Fruit fly (Drosophila melanogaster): ENCODE measurements around the gene CG4239.
A peak's percentile ranks its signal among the peaks of the same experiment; 100 is the strongest.

Gene CG4239

DNA sequence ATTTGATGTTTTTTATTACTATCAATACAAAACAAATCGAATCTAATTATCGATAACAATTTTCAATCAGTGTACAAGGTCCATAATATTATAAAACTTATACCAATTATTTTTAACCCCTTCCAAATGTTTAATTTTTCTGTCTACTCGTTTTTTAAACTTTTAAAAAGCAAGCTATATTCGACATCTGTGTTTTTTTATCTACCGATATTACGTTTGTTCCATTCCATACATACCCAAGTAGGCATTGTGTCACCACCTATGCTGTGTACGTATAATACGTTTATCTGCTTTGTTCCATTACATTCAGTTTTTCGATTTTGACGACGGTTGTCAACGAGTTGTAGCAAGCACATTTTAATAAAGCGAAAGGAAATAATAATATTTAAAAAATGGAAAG lies 23.8 kb upstream of the CG4239 start, which contains the start of gene nonA (continued):
- TF ChIP-seq MBD-R2 (GFP tag; IDR thresholded peaks at IDR 0.05) (peak; percentile 30), amos (GFP tag; IDR thresholded peaks at IDR 0.05; ENCODE audit: partially characterized antibody) (peak; percentile 15; the same call in 1 of the 2 replicates)

DNA sequence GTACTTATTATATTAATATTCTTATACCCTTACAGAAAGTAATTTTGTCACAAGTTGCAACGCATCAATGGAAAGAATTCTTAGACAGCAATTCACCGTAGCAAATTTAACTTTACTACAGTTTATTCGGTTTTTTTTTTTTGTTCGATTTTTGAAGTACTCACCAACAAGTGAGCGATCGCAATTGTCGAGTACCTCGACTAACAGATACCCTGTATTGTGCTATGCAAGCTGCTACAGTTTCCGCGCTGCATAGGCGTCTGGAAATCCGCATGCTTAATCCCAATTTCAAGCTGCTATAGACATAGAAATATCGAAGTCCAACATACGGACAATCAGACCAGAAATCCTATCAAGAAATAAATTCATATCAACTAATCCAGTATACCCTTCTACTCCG lies 16.5 kb upstream of the CG4239 start:
- TF ChIP-seq Scr (GFP tag; IDR thresholded peaks at IDR 0.05; ENCODE audit: partially characterized antibody) (peak; percentile 23), HHEX (GFP tag; optimal IDR thresholded peaks at IDR 0.05) (no peak), tna (GFP tag; IDR thresholded peaks at IDR 0.05; ENCODE audit: partially characterized antibody) (peak; percentile 41; the same call in 1 of the 2 replicates), CG5245 (GFP tag; optimal IDR thresholded peaks at IDR 0.05) (no peak), amos (GFP tag; IDR thresholded peaks at IDR 0.05; ENCODE audit: partially characterized antibody) (no peak), Mes4 (GFP tag; optimal IDR thresholded peaks at IDR 0.05) (no peak), Dip2 (GFP tag; IDR thresholded peaks at IDR 0.05) (no peak), CG14860 (GFP tag; IDR thresholded peaks at IDR 0.05; ENCODE audit: partially characterized antibody) (peak; percentile 50; the same call in 2 of the 3 replicates), ATbp (GFP tag; optimal IDR thresholded peaks at IDR 0.05) (no peak), Hr51 (GFP tag; optimal IDR thresholded peaks at IDR 0.05) (no peak), lab (GFP tag; optimal IDR thresholded peaks at IDR 0.05) (no peak), CG32532 (GFP tag; IDR thresholded peaks at IDR 0.05) (no peak), nerfin-2 (GFP tag; IDR thresholded peaks at IDR 0.05; ENCODE audit: partially characterized antibody) (peak; percentile 43), MTF-1 (GFP tag; optimal IDR thresholded peaks at IDR 0.05; ENCODE audit: borderline replicate concordance) (no peak), CG7963 (GFP tag; IDR thresholded peaks at IDR 0.05; ENCODE audit: partially characterized antibody) (peak; percentile 52; the same call in 2 of the 3 replicates), HLH4C (GFP tag; IDR thresholded peaks at IDR 0.05; ENCODE audit: partially characterized antibody) (peak; percentile 55; the same call in 2 of the 3 replicates), CG11085 (GFP tag; IDR thresholded peaks at IDR 0.05) (no peak), CG3847 (GFP tag; IDR thresholded peaks at IDR 0.05) (no peak), fd102C (GFP tag; optimal IDR thresholded peaks at IDR 0.05) (no peak), sna (GFP tag; IDR thresholded peaks at IDR 0.05; ENCODE audit: partially characterized antibody) (no peak), inv (GFP tag; IDR thresholded peaks at IDR 0.05; ENCODE audit: partially characterized antibody) (peak; percentile 36; the same call in 1 of the 2 replicates), CG34376 (GFP tag; optimal IDR thresholded peaks at IDR 0.05) (no peak), CG16813 (GFP tag; IDR thresholded peaks at IDR 0.05; ENCODE audit: partially characterized antibody) (peak; percentile 26; the same call in 1 of the 3 replicates), pan (optimal IDR thresholded peaks at IDR 0.05) (no peak), pan (GFP tag; optimal IDR thresholded peaks at IDR 0.05 in 1 of 2, IDR thresholded peaks at IDR 0.05 in 1 of 2) (no peak), CG8924 (tag; optimal IDR thresholded peaks at IDR 0.05) (no peak)

DNA sequence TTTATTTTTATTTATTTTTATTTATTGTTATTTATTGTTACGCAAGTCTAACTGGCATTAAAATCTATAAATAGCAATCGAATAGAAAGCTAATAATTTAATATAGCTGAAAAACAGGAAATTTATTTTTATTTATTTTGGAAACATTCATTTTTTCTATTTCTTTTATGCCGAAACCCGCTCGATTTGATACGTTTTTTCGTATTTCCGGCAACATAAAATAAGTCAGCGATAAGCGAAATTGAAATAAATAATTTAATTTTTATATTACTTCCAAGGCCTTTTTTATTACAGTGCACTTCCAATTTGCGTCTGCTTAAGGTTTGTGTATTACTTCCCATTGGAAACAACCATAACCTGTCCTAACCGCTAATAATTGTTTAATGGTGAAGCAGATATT lies 13.2 kb upstream of the CG4239 start:
- TF ChIP-seq CG10979 (tag; optimal IDR thresholded peaks at IDR 0.05) (peak; percentile 10), lilli (GFP tag; optimal IDR thresholded peaks at IDR 0.05) (peak; percentile 13), CG13123 (GFP tag; optimal IDR thresholded peaks at IDR 0.05) (no peak), Sox100B (GFP tag; optimal IDR thresholded peaks at IDR 0.05) (peak; percentile 46), CG30403 (GFP tag; optimal IDR thresholded peaks at IDR 0.05) (peak; percentile 28), MESR4 (GFP tag; optimal IDR thresholded peaks at IDR 0.05) (no peak), Chrac-16 (GFP tag; optimal IDR thresholded peaks at IDR 0.05) (peak; percentile 14), CG7928 (GFP tag; optimal IDR thresholded peaks at IDR 0.05) (no peak), zf30C (GFP tag; optimal IDR thresholded peaks at IDR 0.05) (peak; percentile 17), CG12659 (GFP tag; optimal IDR thresholded peaks at IDR 0.05) (peak; percentile 18), CG2116 (GFP tag; optimal IDR thresholded peaks at IDR 0.05) (peak; percentile 3), CG4707 (GFP tag; optimal IDR thresholded peaks at IDR 0.05) (no peak), D19A (tag; optimal IDR thresholded peaks at IDR 0.05) (peak; percentile 2), Drgx (GFP tag; IDR thresholded peaks at IDR 0.05) (peak; percentile 52; the same call in 1 of the 2 replicates), PHDP (tag; optimal IDR thresholded peaks at IDR 0.05) (peak; percentile 20), grau (tag; optimal IDR thresholded peaks at IDR 0.05) (no peak), CG3847 (GFP tag; IDR thresholded peaks at IDR 0.05) (no peak), Mes4 (GFP tag; optimal IDR thresholded peaks at IDR 0.05) (no peak), CG12155 (GFP tag; optimal IDR thresholded peaks at IDR 0.05) (peak; percentile 2), Hsf (GFP tag; optimal IDR thresholded peaks at IDR 0.05) (peak; percentile 14), CG3281 (GFP tag; optimal IDR thresholded peaks at IDR 0.05) (peak; percentile 42), CG33213 (GFP tag; optimal IDR thresholded peaks at IDR 0.05) (no peak)

All from whole organism, embryonic.